Worm (Caenorhabditis elegans) whole organism, young adult: Measurements from ENCODE around the gene pot-3.

ENCODE experiments used
- C17E4.6 ChIP-seq: fragments of 200-800 bp; sonication (Bioruptor generic); IDR thresholded peaks from 2 replicates; pipeline ENCODE4 v1.3.6; 2022; ENCODE audit warnings: missing genetic modification reagents, missing genetic modification characterization, missing compliant biosample characterization
- F49E8.2 ChIP-seq: sonication (generic microtip); optimal IDR thresholded peaks from 3 replicates; lab custom pipeline; 2017; ENCODE audit warnings: missing genetic modification characterization, mild to moderate bottlenecking, missing compliant biosample characterization, antibody characterized with exemption, moderate library complexity; ENCODE audit not compliant: insufficient read depth
- F52B5.7 ChIP-seq: sonication (generic microtip); optimal IDR thresholded peaks from 2 replicates; lab custom pipeline; 2016; ENCODE audit warnings: mild to moderate bottlenecking, missing genetic modification characterization, missing compliant biosample characterization
- F57A8.1 ChIP-seq: fragments of 200-800 bp; sonication (Bioruptor generic); optimal IDR thresholded peaks from 2 replicates; lab custom pipeline; 2018; ENCODE audit warnings: mild to moderate bottlenecking, missing genetic modification characterization, moderate library complexity, missing compliant biosample characterization
- Y53G8AR.9 ChIP-seq: fragments of 200-800 bp; sonication (Bioruptor generic); conservative IDR thresholded peaks from 2 replicates; pipeline ENCODE4 v1.3.6; 2022; ENCODE audit warnings: missing genetic modification reagents, missing genetic modification characterization, missing compliant biosample characterization
- Y56A3A.18 ChIP-seq: fragments of 200-800 bp; sonication (Bioruptor generic); IDR thresholded peaks from 2 replicates; pipeline ENCODE4 v1.3.6; 2022; ENCODE audit warnings: missing genetic modification reagents, missing genetic modification characterization, missing compliant biosample characterization
- Y95B8A.8 ChIP-seq: fragments of 200-800 bp; sonication (Bioruptor generic); IDR thresholded peaks from 2 replicates; pipeline ENCODE4 v1.3.6; 2022; ENCODE audit warnings: missing genetic modification reagents, missing genetic modification characterization, missing compliant biosample characterization
- ZK185.1 ChIP-seq: sonication (generic microtip); optimal IDR thresholded peaks from 2 replicates; lab custom pipeline; 2016; ENCODE audit warnings: mild to moderate bottlenecking, missing genetic modification characterization, missing compliant biosample characterization; ENCODE audit not compliant: poor library complexity, severe bottlenecking
- ama-1 ChIP-seq, 3 experiments: fragments of 150-350 bp in 1 of 3; sonication (generic microtip) in 2 of 3; optimal IDR thresholded peaks; 2 replicates each; lab custom pipeline; 2014 to 2018; ENCODE audit warnings: missing biosample characterization in 2 of 3, missing genetic modification characterization in 2 of 3, missing genetic modification reagents in 2 of 3
- athp-1 ChIP-seq: sonication (generic microtip); optimal IDR thresholded peaks from 2 replicates; lab custom pipeline; 2017; ENCODE audit warnings: mild to moderate bottlenecking, missing genetic modification characterization, missing compliant biosample characterization
- attf-5 ChIP-seq: fragments of 200-800 bp; sonication (Bioruptor generic); optimal IDR thresholded peaks from 2 replicates; lab custom pipeline; 2018; ENCODE audit warnings: mild to moderate bottlenecking, missing genetic modification characterization, missing compliant biosample characterization
- cebp-1 ChIP-seq, 2 experiments: fragments of 200-800 bp in 1 of 2; sonication (Bioruptor generic) in 1 of 2; sonication (generic microtip) in 1 of 2; IDR thresholded peaks in 1 of 2; optimal IDR thresholded peaks in 1 of 2; 2 replicates each; pipeline versions ENCODE4 v1.3.6 to Lab custom; 2017 to 2022; ENCODE audit warnings: missing compliant biosample characterization in 2 of 2, missing genetic modification characterization in 2 of 2, mild to moderate bottlenecking in 1 of 2, missing genetic modification reagents in 1 of 2, moderate library complexity in 1 of 2
- ceh-91 ChIP-seq: fragments of 200-800 bp; sonication (Bioruptor generic); IDR thresholded peaks from 2 replicates; pipeline ENCODE4 v1.3.6; 2022; ENCODE audit warnings: missing genetic modification reagents, missing genetic modification characterization, missing compliant biosample characterization
- efl-1 ChIP-seq: fragments of 150-350 bp; optimal IDR thresholded peaks from 2 replicates; lab custom pipeline; 2014; ENCODE audit warnings: missing biosample characterization, missing genetic modification reagents, missing genetic modification characterization
- egrh-3 ChIP-seq: fragments of 200-800 bp; sonication (Bioruptor generic); IDR thresholded peaks from 2 replicates; pipeline ENCODE4 v1.3.6; 2022; ENCODE audit warnings: missing genetic modification reagents, missing genetic modification characterization, missing compliant biosample characterization
- ekl-4 ChIP-seq: fragments of 200-800 bp; sonication (Bioruptor generic); IDR thresholded peaks from 2 replicates; pipeline ENCODE4 v1.3.6; 2022; ENCODE audit warnings: missing genetic modification reagents, missing genetic modification characterization, missing compliant biosample characterization
- gei-17 ChIP-seq: fragments of 200-800 bp; sonication (Bioruptor generic); optimal IDR thresholded peaks from 2 replicates; lab custom pipeline; 2018; ENCODE audit warnings: mild to moderate bottlenecking, missing genetic modification characterization, missing compliant biosample characterization
- him-1 ChIP-seq: sonication (generic microtip); optimal IDR thresholded peaks from 2 replicates; lab custom pipeline; 2016; ENCODE audit warnings: missing genotype, missing genetic modification reagents, missing genetic modification characterization, missing compliant biosample characterization
- hlh-12 ChIP-seq: sonication (generic microtip); optimal IDR thresholded peaks from 2 replicates; lab custom pipeline; 2016; ENCODE audit warnings: missing genetic modification characterization, missing compliant biosample characterization
- hmg-1.2 ChIP-seq: fragments of 200-800 bp; sonication (Bioruptor generic); IDR thresholded peaks from 2 replicates; pipeline ENCODE4 v1.3.6; 2022; ENCODE audit warnings: missing genetic modification reagents, missing genetic modification characterization, missing compliant biosample characterization
- hrde-1 ChIP-seq: sonication (generic microtip); optimal IDR thresholded peaks from 2 replicates; lab custom pipeline; 2016; ENCODE audit warnings: missing genetic modification characterization, mild to moderate bottlenecking, missing compliant biosample characterization, moderate library complexity, missing genotype, missing genetic modification reagents, borderline replicate concordance
- lag-1 ChIP-seq: fragments of 200-800 bp; sonication (Bioruptor generic); IDR thresholded peaks from 2 replicates; pipeline ENCODE4 v1.3.6; 2022; ENCODE audit warnings: missing genetic modification reagents, missing genetic modification characterization, missing compliant biosample characterization
- lin-35 ChIP-seq, 3 experiments: fragments of 150-350 bp in 2 of 3; sonication (generic microtip) in 1 of 3; optimal IDR thresholded peaks; 2 replicates each; lab custom pipeline; 2014 to 2018; ENCODE audit warnings: missing biosample characterization in 3 of 3, missing genetic modification characterization in 3 of 3, missing genetic modification reagents in 3 of 3
- lin-40 ChIP-seq: sonication (generic microtip); optimal IDR thresholded peaks from 2 replicates; lab custom pipeline; 2016; ENCODE audit warnings: missing genetic modification characterization, mild to moderate bottlenecking, missing compliant biosample characterization, missing genotype, missing genetic modification reagents
- lir-1 ChIP-seq: fragments of 200-800 bp; sonication (Bioruptor generic); conservative IDR thresholded peaks from 2 replicates; pipeline ENCODE4 v1.3.6; 2022; ENCODE audit warnings: missing genetic modification reagents, missing genetic modification characterization, missing compliant biosample characterization
- lsl-1 ChIP-seq: fragments of 200-800 bp; sonication (Bioruptor generic); optimal IDR thresholded peaks from 2 replicates; lab custom pipeline; 2018; ENCODE audit warnings: mild to moderate bottlenecking, missing genetic modification characterization, moderate library complexity, missing compliant biosample characterization
- madf-3 ChIP-seq: fragments of 200-800 bp; sonication (Bioruptor generic); IDR thresholded peaks from 2 replicates; pipeline ENCODE4 v1.3.6; 2022; ENCODE audit warnings: missing genetic modification reagents, missing genetic modification characterization, missing compliant biosample characterization
- nfyb-1 ChIP-seq: fragments of 200-800 bp; sonication (Bioruptor generic); IDR thresholded peaks from 2 replicates; pipeline ENCODE4 v1.3.6; 2022; ENCODE audit warnings: missing genetic modification reagents, missing genetic modification characterization, missing compliant biosample characterization
- nhr-80 ChIP-seq: sonication (generic microtip); optimal IDR thresholded peaks from 2 replicates; lab custom pipeline; 2016; ENCODE audit warnings: missing genetic modification characterization, missing compliant biosample characterization
- nhr-90 ChIP-seq: sonication (generic microtip); optimal IDR thresholded peaks from 2 replicates; lab custom pipeline; 2016; ENCODE audit warnings: missing genotype, mild to moderate bottlenecking, missing genetic modification characterization, missing compliant biosample characterization
- pha-4 ChIP-seq: fragments of 150-350 bp; sonication (generic microtip); optimal IDR thresholded peaks from 2 replicates; lab custom pipeline; 2014; ENCODE audit warnings: missing biosample characterization, missing genetic modification reagents, missing genetic modification characterization
- rec-8 ChIP-seq, 2 experiments: sonication (generic microtip); optimal IDR thresholded peaks; 2 replicates each; lab custom pipeline; 2016; ENCODE audit warnings: mild to moderate bottlenecking in 2 of 2, missing genetic modification characterization in 2 of 2, missing genetic modification reagents in 2 of 2, missing genotype in 2 of 2, missing biosample characterization in 1 of 2, missing compliant biosample characterization in 1 of 2, moderate library complexity in 1 of 2
- snpc-1.1 ChIP-seq: sonication (generic microtip); optimal IDR thresholded peaks from 2 replicates; lab custom pipeline; 2017; ENCODE audit warnings: missing genetic modification characterization, mild to moderate bottlenecking, missing compliant biosample characterization, antibody characterized with exemption, moderate library complexity, missing genotype, missing genetic modification reagents; ENCODE audit not compliant: insufficient read depth
- snpc-3.4 ChIP-seq: sonication (generic microtip); optimal IDR thresholded peaks from 2 replicates; lab custom pipeline; 2017; ENCODE audit warnings: missing genetic modification characterization, mild to moderate bottlenecking, missing compliant biosample characterization, antibody characterized with exemption, moderate library complexity, missing genotype, missing genetic modification reagents
- snpc-4 ChIP-seq, 5 experiments: fragments of 150-350 bp in 1 of 5; sonication (generic microtip) in 4 of 5; optimal IDR thresholded peaks; 2 replicates each; lab custom pipeline; 2014 to 2018; ENCODE audit warnings: missing genetic modification characterization in 5 of 5, missing biosample characterization in 3 of 5, antibody characterized with exemption in 2 of 5, mild to moderate bottlenecking in 2 of 5, missing compliant biosample characterization in 2 of 5, missing genotype in 2 of 5, moderate library complexity in 2 of 5, missing genetic modification reagents in 1 of 5
- tbp1 ChIP-seq: fragments of 200-800 bp; sonication (Bioruptor generic); optimal IDR thresholded peaks from 2 replicates; lab custom pipeline; 2018; ENCODE audit warnings: mild to moderate bottlenecking, missing genetic modification characterization, missing compliant biosample characterization
- xnd-1 ChIP-seq: sonication (generic microtip); optimal IDR thresholded peaks from 2 replicates; lab custom pipeline; 2016; ENCODE audit warnings: missing genotype, missing genetic modification reagents, missing genetic modification characterization, missing compliant biosample characterization
- zfh-2 ChIP-seq: fragments of 200-800 bp; sonication (Bioruptor generic); conservative IDR thresholded peaks from 2 replicates; pipeline ENCODE4 v1.3.6; 2022; ENCODE audit warnings: missing genetic modification reagents, missing genetic modification characterization, missing compliant biosample characterization
- ztf-18 ChIP-seq: sonication (generic microtip); optimal IDR thresholded peaks from 2 replicates; lab custom pipeline; 2016; ENCODE audit warnings: missing genotype, mild to moderate bottlenecking, missing genetic modification characterization, missing compliant biosample characterization
- ztf-28 ChIP-seq: fragments of 200-800 bp; sonication (Bioruptor generic); IDR thresholded peaks from 2 replicates; pipeline ENCODE4 v1.3.6; 2022; ENCODE audit warnings: missing genetic modification reagents, missing genetic modification characterization, missing compliant biosample characterization
- ztf-3 ChIP-seq: fragments of 200-800 bp; sonication (Bioruptor generic); optimal IDR thresholded peaks from 2 replicates; lab custom pipeline; 2018; ENCODE audit warnings: mild to moderate bottlenecking, missing genetic modification characterization, missing compliant biosample characterization

pot-3 gene

DNA sequence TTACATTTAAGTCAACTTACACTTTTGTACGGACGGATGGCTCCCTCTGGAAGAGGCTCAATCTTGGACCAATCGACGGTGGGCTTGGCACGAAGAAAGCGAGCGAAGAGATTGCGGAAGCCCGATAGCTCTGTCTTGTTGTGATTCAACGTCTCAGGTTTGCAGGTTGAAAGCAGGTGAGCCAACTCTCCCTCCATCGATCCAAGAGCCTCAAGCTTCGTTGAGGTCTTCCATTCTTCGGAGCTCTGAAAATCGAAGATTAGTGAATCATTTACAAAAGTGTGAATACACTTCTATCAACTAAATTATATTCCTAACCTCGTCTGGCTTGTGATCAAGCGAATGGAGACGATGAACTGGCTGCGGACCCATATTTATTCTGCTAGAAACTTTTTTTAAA lies 14.2 kb upstream of the pot-3 start:
- TF ChIP-seq zfh-2 (GFP tag; lab: Robert Waterston, UW) (0 out of 2 replicates have a peak, but pooled peaks have one; percentile 15), madf-3 (0 out of 2 replicates have a peak, but pooled peaks have one; percentile 66), hrde-1 (no peak), lin-35 (GFP tag; optimal IDR thresholded peaks at IDR 0.05; lab: Kevin White, UChicago) (peak in 1 of 3 experiments; percentile 1)

DNA sequence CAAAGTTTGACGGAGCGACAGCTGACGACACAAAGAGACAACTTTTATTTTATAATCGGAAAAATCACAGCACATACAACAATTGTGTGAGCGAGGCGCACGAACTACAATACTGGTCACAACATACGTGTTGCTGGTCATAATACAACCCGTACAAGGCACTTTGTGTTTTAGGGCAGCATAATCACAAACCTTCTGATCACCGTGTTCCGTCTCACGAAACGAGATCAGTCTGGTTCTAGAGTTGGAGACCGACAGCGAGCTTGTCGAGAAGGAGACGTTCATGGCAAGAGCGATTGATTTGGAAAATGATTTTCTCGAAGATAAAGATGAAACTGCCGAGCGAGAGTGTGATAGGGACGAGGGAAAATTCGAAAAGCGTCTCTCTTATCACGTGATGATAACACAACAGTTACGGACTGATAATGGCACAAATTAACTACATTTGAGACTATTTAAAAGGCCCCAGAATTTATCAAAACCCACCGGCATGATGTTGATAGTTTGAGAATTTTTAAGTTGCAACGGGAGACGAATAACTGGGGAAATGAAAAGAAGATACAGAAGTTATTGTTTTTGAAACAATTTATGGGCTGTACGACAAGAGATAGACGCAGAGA lies 13.2 kb upstream of the pot-3 start:
- TF ChIP-seq him-1 (no peak), ZK185.1 (tag; lab: Kevin White, UChicago) (peak; percentile 19), nhr-80 (peak; percentile 66), nfyb-1 (peak; percentile 52; the same call in 1 of the 2 replicates), egrh-3 (GFP tag; lab: Robert Waterston, UW) (no peak), pha-4 (tag; lab: Kevin White, UChicago) (no peak), ekl-4 (GFP tag; lab: Robert Waterston, UW) (no peak), cebp-1 (GFP tag; IDR thresholded peaks at IDR 0.05; lab: Robert Waterston, UW) (no peak), cebp-1 (tag; optimal IDR thresholded peaks at IDR 0.05; lab: Kevin White, UChicago) (peak; percentile 31), nhr-90 (peak; percentile 31), ama-1 (optimal IDR thresholded peaks at IDR 0.05; lab: Kevin White, UChicago) (peak; percentile 48), ama-1 (GFP tag; optimal IDR thresholded peaks at IDR 0.05; lab: Kevin White, UChicago) (no peak), lin-35 (GFP tag; optimal IDR thresholded peaks at IDR 0.05; lab: Kevin White, UChicago) (peak in 1 of 3 experiments; percentile 5), Y95B8A.8 (GFP tag; lab: Robert Waterston, UW) (0 out of 2 replicates have a peak, but pooled peaks have one; percentile 24), snpc-4 (GFP tag; optimal IDR thresholded peaks at IDR 0.05; lab: Kevin White, UChicago) (no peak), snpc-4 (tag; optimal IDR thresholded peaks at IDR 0.05; lab: Kevin White, UChicago) (peak in 1 of 4 experiments; percentile 37), F52B5.7 (tag; lab: Kevin White, UChicago) (no peak), tbp1 (GFP tag; lab: Kevin White, UChicago) (peak; percentile 25), gei-17 (no peak), C17E4.6 (no peak), hmg-1.2 (no peak), lin-40 (tag; lab: Kevin White, UChicago) (peak; percentile 15), F57A8.1 (GFP tag; lab: Kevin White, UChicago) (no peak), lag-1 (GFP tag; lab: Robert Waterston, UW) (no peak)

DNA sequence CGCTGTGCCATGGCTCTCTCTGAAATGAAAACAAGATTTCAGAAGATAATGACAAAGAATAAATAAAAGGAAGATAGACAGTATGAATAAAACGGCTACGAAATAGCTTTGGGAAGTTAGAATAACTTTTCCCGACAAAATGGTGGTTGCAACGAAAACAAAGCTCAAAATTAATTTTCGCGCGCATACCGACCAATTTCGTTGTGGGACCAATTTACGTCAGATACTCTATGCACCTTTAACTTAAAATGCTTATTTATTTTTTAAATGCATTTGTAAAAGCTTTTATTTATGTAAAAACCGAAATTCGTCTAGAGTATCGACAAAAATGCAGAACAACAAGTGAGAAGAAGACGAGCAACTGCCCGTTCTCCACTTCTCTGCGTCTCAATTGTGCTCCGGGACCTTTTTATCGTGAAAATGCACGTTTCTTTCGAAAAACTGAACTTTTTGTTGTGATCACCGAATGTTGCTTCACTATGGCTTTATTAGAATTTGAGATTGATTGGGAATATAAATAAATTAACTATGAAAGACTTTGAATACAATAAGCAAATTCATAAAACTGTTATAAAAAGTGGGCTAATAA lies 11.8 kb upstream of the pot-3 start, which contains the start of gene rml-1:
rml-1 (minus strand) TSS at position 19 of the 589 bp plus-strand sequence.
- TF ChIP-seq ceh-91 (GFP tag; lab: Robert Waterston, UW): 0 out of 2 replicates have a peak, but pooled peaks have one; percentile 23
- 0 out of 2 replicates have a peak, but pooled peaks have one; percentile 18 for TF ChIP-seq Y56A3A.18 (GFP tag; lab: Robert Waterston, UW)
- no peak for TF ChIP-seq ztf-3 (GFP tag; lab: Kevin White, UChicago)
- TF ChIP-seq hlh-12: no peak
- no peak for TF ChIP-seq attf-5 (GFP tag; lab: Kevin White, UChicago)
- TF ChIP-seq F49E8.2 (tag; lab: Kevin White, UChicago): peak; percentile 81
- peak; percentile 9 for TF ChIP-seq snpc-1.1 (tag; lab: Kevin White, UChicago)
- no peak for TF ChIP-seq lag-1 (GFP tag; lab: Robert Waterston, UW)
- TF ChIP-seq lir-1: no peak
- peak; percentile 47 for TF ChIP-seq hrde-1
- TF ChIP-seq xnd-1 (tag; lab: Kevin White, UChicago): peak; percentile 34
- TF ChIP-seq lsl-1 (GFP tag; lab: Kevin White, UChicago): peak; percentile 21
- peak; percentile 51 for TF ChIP-seq snpc-3.4 (tag; lab: Kevin White, UChicago)
- no peak for TF ChIP-seq rec-8 (tag; optimal IDR thresholded peaks at IDR 0.05; lab: Kevin White, UChicago)
- no peak for TF ChIP-seq ztf-18
- peak in 1 of 3 experiments; percentile 14 for TF ChIP-seq lin-35 (GFP tag; optimal IDR thresholded peaks at IDR 0.05; lab: Kevin White, UChicago)
- peak; percentile 66 for TF ChIP-seq efl-1 (GFP tag; lab: Kevin White, UChicago)
- no peak for TF ChIP-seq athp-1 (tag; lab: Kevin White, UChicago)
- no peak for TF ChIP-seq ztf-28 (GFP tag; lab: Robert Waterston, UW)
- peak; percentile 37; the same call in 1 of the 2 replicates for TF ChIP-seq Y53G8AR.9 (GFP tag; lab: Robert Waterston, UW)
